Worm (Caenorhabditis elegans) whole organism, late embryonic: ENCODE results near the gene Y70C5B.2.

ENCODE experiments used
- C08G9.2 ChIP-seq: sonication (generic microtip); optimal IDR thresholded peaks from 2 replicates; lab custom pipeline; 2016; ENCODE audit warnings: mild to moderate bottlenecking, missing genetic modification characterization, moderate library complexity, missing compliant biosample characterization
- C38D4.7 ChIP-seq: fragments of 200-800 bp; sonication (Bioruptor generic); optimal IDR thresholded peaks from 2 replicates; lab custom pipeline; 2018; ENCODE audit warnings: mild to moderate bottlenecking, missing genetic modification characterization, moderate library complexity, missing compliant biosample characterization
- F13H6.1 ChIP-seq: sonication (generic microtip); optimal IDR thresholded peaks from 2 replicates; lab custom pipeline; 2016; ENCODE audit warnings: missing genetic modification characterization, missing compliant biosample characterization
- K02D7.2 ChIP-seq: sonication (generic microtip); optimal IDR thresholded peaks from 2 replicates; lab custom pipeline; 2017; ENCODE audit warnings: mild to moderate bottlenecking, missing genetic modification characterization, missing compliant biosample characterization
- Y22D7AL.16 ChIP-seq: sonication (generic microtip); optimal IDR thresholded peaks from 2 replicates; lab custom pipeline; 2016; ENCODE audit warnings: missing genetic modification characterization, missing compliant biosample characterization
- ahr-1 ChIP-seq: sonication (generic microtip); optimal IDR thresholded peaks from 2 replicates; lab custom pipeline; 2016; ENCODE audit warnings: missing genetic modification characterization, missing compliant biosample characterization
- ama-1 ChIP-seq: fragments of 150-350 bp; optimal IDR thresholded peaks from 2 replicates; lab custom pipeline; 2014
- ceh-14 ChIP-seq: sonication (generic microtip); optimal IDR thresholded peaks from 2 replicates; lab custom pipeline; 2016; ENCODE audit warnings: missing genotype, missing genetic modification characterization, missing compliant biosample characterization
- ceh-2 ChIP-seq: sonication (generic microtip); optimal IDR thresholded peaks from 2 replicates; lab custom pipeline; 2016; ENCODE audit warnings: missing genotype, missing genetic modification characterization, missing compliant biosample characterization
- ceh-22 ChIP-seq: sonication (generic microtip); optimal IDR thresholded peaks from 2 replicates; lab custom pipeline; 2017; ENCODE audit warnings: missing biosample characterization, missing genetic modification characterization
- ceh-30 ChIP-seq: fragments of 150-350 bp; optimal IDR thresholded peaks from 2 replicates; lab custom pipeline; 2014; ENCODE audit warnings: missing biosample characterization, missing genetic modification characterization
- ceh-31 ChIP-seq: sonication (generic microtip); optimal IDR thresholded peaks from 2 replicates; lab custom pipeline; 2016; ENCODE audit warnings: missing genetic modification characterization, missing compliant biosample characterization
- ceh-45 ChIP-seq: fragments of 200-800 bp; sonication (Bioruptor generic); IDR thresholded peaks from 2 replicates; pipeline ENCODE4 v1.3.6; 2022; ENCODE audit warnings: missing genetic modification reagents, missing genetic modification characterization, missing compliant biosample characterization
- ceh-48 ChIP-seq: sonication (generic microtip); optimal IDR thresholded peaks from 2 replicates; lab custom pipeline; 2016; ENCODE audit warnings: missing genetic modification characterization, inconsistent platforms, missing compliant biosample characterization
- ceh-9 ChIP-seq: sonication (generic microtip); optimal IDR thresholded peaks from 2 replicates; lab custom pipeline; 2016; ENCODE audit warnings: mild to moderate bottlenecking, missing genetic modification characterization, inconsistent platforms, missing compliant biosample characterization
- dmd-4 ChIP-seq: sonication (generic microtip); optimal IDR thresholded peaks from 2 replicates; lab custom pipeline; 2016; ENCODE audit warnings: borderline replicate concordance, missing genetic modification characterization, missing compliant biosample characterization
- dve-1 ChIP-seq: sonication (generic microtip); optimal IDR thresholded peaks from 2 replicates; lab custom pipeline; 2017; ENCODE audit warnings: antibody characterized with exemption, mild to moderate bottlenecking, missing genetic modification characterization, missing compliant biosample characterization
- elt-4 ChIP-seq: sonication (generic microtip); optimal IDR thresholded peaks from 2 replicates; lab custom pipeline; 2016; ENCODE audit warnings: missing genetic modification characterization, missing compliant biosample characterization
- ets-4 ChIP-seq: sonication (generic microtip); optimal IDR thresholded peaks from 2 replicates; lab custom pipeline; 2016; ENCODE audit warnings: missing genetic modification characterization, missing compliant biosample characterization
- eyg-1 ChIP-seq: sonication (generic microtip); optimal IDR thresholded peaks from 2 replicates; lab custom pipeline; 2016; ENCODE audit warnings: missing genotype, missing genetic modification characterization, missing compliant biosample characterization
- fax-1 ChIP-seq: sonication (generic microtip); optimal IDR thresholded peaks from 2 replicates; lab custom pipeline; 2016; ENCODE audit warnings: missing genotype, missing genetic modification characterization, missing compliant biosample characterization
- fkh-10 ChIP-seq: fragments of 150-350 bp; optimal IDR thresholded peaks from 2 replicates; lab custom pipeline; 2014; ENCODE audit warnings: missing biosample characterization, missing genetic modification reagents, missing genetic modification characterization
- hlh-30 ChIP-seq: sonication (generic microtip); optimal IDR thresholded peaks from 2 replicates; lab custom pipeline; 2017; ENCODE audit warnings: antibody characterized with exemption, missing genetic modification characterization, missing compliant biosample characterization; ENCODE audit not compliant: insufficient read depth
- hlh-6 ChIP-seq: sonication (generic microtip); optimal IDR thresholded peaks from 2 replicates; lab custom pipeline; 2016; ENCODE audit warnings: missing genotype, missing genetic modification characterization, missing compliant biosample characterization
- lim-6 ChIP-seq: sonication (generic microtip); optimal IDR thresholded peaks from 2 replicates; lab custom pipeline; 2016; ENCODE audit warnings: missing genetic modification characterization, missing compliant biosample characterization
- lin-11 ChIP-seq: fragments of 200-800 bp; sonication (Bioruptor generic); optimal IDR thresholded peaks from 2 replicates; lab custom pipeline; 2018; ENCODE audit warnings: mild to moderate bottlenecking, missing genetic modification characterization, missing compliant biosample characterization
- nfya-1 ChIP-seq: sonication (generic microtip); optimal IDR thresholded peaks from 2 replicates; lab custom pipeline; 2017; ENCODE audit warnings: missing genetic modification characterization, mild to moderate bottlenecking, missing compliant biosample characterization, antibody characterized with exemption, moderate library complexity
- nhr-232 ChIP-seq: sonication (generic microtip); optimal IDR thresholded peaks from 2 replicates; lab custom pipeline; 2016; ENCODE audit warnings: missing genetic modification characterization, missing compliant biosample characterization
- npax-4 ChIP-seq: sonication (generic microtip); optimal IDR thresholded peaks from 2 replicates; lab custom pipeline; 2016; ENCODE audit warnings: missing genetic modification characterization, missing compliant biosample characterization
- pha-2 ChIP-seq: sonication (generic microtip); optimal IDR thresholded peaks from 2 replicates; lab custom pipeline; 2017; ENCODE audit warnings: mild to moderate bottlenecking, missing genetic modification characterization, missing compliant biosample characterization
- pros-1 ChIP-seq: fragments of 150-350 bp; optimal IDR thresholded peaks from 2 replicates; lab custom pipeline; 2014; ENCODE audit warnings: missing biosample characterization, missing genetic modification reagents, missing genetic modification characterization
- ref-2 ChIP-seq: sonication (generic microtip); optimal IDR thresholded peaks from 2 replicates; lab custom pipeline; 2016; ENCODE audit warnings: missing genetic modification characterization, missing compliant biosample characterization
- rnt-1 ChIP-seq: sonication (generic microtip); optimal IDR thresholded peaks from 2 replicates; lab custom pipeline; 2016; ENCODE audit warnings: missing genetic modification characterization, missing compliant biosample characterization
- sox-2 ChIP-seq: fragments of 200-800 bp; sonication (Bioruptor generic); IDR thresholded peaks from 2 replicates; pipeline ENCODE4 v1.3.6; 2022; ENCODE audit warnings: missing genetic modification reagents, missing genetic modification characterization, missing compliant biosample characterization
- sox-4 ChIP-seq: sonication (generic microtip); optimal IDR thresholded peaks from 2 replicates; lab custom pipeline; 2017; ENCODE audit warnings: mild to moderate bottlenecking, missing genetic modification characterization, inconsistent platforms, missing compliant biosample characterization
- syd-9 ChIP-seq: sonication (generic microtip); optimal IDR thresholded peaks from 2 replicates; lab custom pipeline; 2016; ENCODE audit warnings: mild to moderate bottlenecking, missing genetic modification characterization, moderate library complexity, missing compliant biosample characterization
- tbx-2 ChIP-seq: sonication (generic microtip); optimal IDR thresholded peaks from 2 replicates; lab custom pipeline; 2016; ENCODE audit warnings: missing genetic modification characterization, missing compliant biosample characterization
- tbx-7 ChIP-seq: sonication (generic microtip); optimal IDR thresholded peaks from 2 replicates; lab custom pipeline; 2016; ENCODE audit warnings: missing genotype, missing genetic modification characterization, missing compliant biosample characterization
- ttx-3 ChIP-seq: sonication (generic microtip); optimal IDR thresholded peaks from 2 replicates; lab custom pipeline; 2016; ENCODE audit warnings: missing genetic modification reagents, missing genetic modification characterization, missing compliant biosample characterization
- unc-3 ChIP-seq, 2 experiments: fragments of 200-800 bp in 1 of 2; sonication (Bioruptor generic) in 1 of 2; sonication (generic microtip) in 1 of 2; conservative IDR thresholded peaks in 1 of 2; optimal IDR thresholded peaks in 1 of 2; 2 replicates each; pipeline versions ENCODE4 v1.3.6 to Lab custom; 2016 to 2022; ENCODE audit warnings: missing compliant biosample characterization in 2 of 2, missing genetic modification characterization in 2 of 2, missing genetic modification reagents in 1 of 2
- unc-55 ChIP-seq: sonication (generic microtip); optimal IDR thresholded peaks from 2 replicates; lab custom pipeline; 2017; ENCODE audit warnings: missing biosample characterization, missing genetic modification reagents, missing genetic modification characterization
- unc-86 ChIP-seq: sonication (generic microtip); optimal IDR thresholded peaks from 2 replicates; lab custom pipeline; 2016; ENCODE audit warnings: missing genetic modification characterization, missing compliant biosample characterization
- zip-5 ChIP-seq: sonication (generic microtip); optimal IDR thresholded peaks from 2 replicates; lab custom pipeline; 2016; ENCODE audit warnings: missing genetic modification characterization, missing compliant biosample characterization

Y70C5B.2 gene

ce11 chrV:16685725-16686124 is 25.0 kb upstream of the Y70C5B.2 start, which contains the start of gene srw-43:
srw-43 (plus strand) TSS chrV:16686025.
- TF ChIP-seq C08G9.2 (tag; lab: Kevin White, UChicago) (no peak), lin-11 (tag; lab: Kevin White, UChicago) (no peak), fkh-10 (GFP tag; lab: Kevin White, UChicago) (no peak), fax-1 (tag; lab: Kevin White, UChicago) (no peak), nfya-1 (no peak), elt-4 (tag; lab: Kevin White, UChicago) (no peak), tbx-7 (tag; lab: Kevin White, UChicago) (no peak), ceh-48 (tag; lab: Kevin White, UChicago) (no peak), npax-4 (tag; lab: Kevin White, UChicago) (no peak), ceh-9 (tag; lab: Kevin White, UChicago) (no peak), ceh-31 (tag; lab: Kevin White, UChicago) (no peak), ceh-22 (tag; lab: Kevin White, UChicago) (no peak), F13H6.1 (tag; lab: Kevin White, UChicago) (no peak)

- TF ChIP-seq sox-2 (GFP tag; lab: Robert Waterston, UW) (no peak), ref-2 (no peak), nfya-1 (no peak), ceh-45 (GFP tag; lab: Robert Waterston, UW) (no peak), pros-1 (tag; lab: Kevin White, UChicago) (no peak), hlh-6 (tag; lab: Kevin White, UChicago) (no peak), ceh-30 (no peak), fkh-10 (GFP tag; lab: Kevin White, UChicago) (no peak), zip-5 (no peak), unc-3 (GFP tag; conservative IDR thresholded peaks at IDR 0.05; lab: Robert Waterston, UW) (no peak), unc-3 (tag; optimal IDR thresholded peaks at IDR 0.05; lab: Kevin White, UChicago) (no peak), eyg-1 (tag; lab: Kevin White, UChicago) (no peak), Y22D7AL.16 (tag; lab: Kevin White, UChicago) (no peak), ceh-14 (tag; lab: Kevin White, UChicago) (no peak), hlh-30 (no peak), lim-6 (tag; lab: Kevin White, UChicago) (no peak), C38D4.7 (GFP tag; lab: Kevin White, UChicago) (no peak), sox-4 (tag; lab: Kevin White, UChicago) (no peak), ttx-3 (no peak), ahr-1 (no peak)
These were observed 22.6 kb upstream of the Y70C5B.2 start for ce11 chrV:16683359-16683758.

- TF ChIP-seq ceh-2 (tag; lab: Kevin White, UChicago) (no peak), ets-4 (no peak), nhr-232 (tag; lab: Kevin White, UChicago) (no peak), zip-5 (no peak), unc-86 (no peak), ceh-22 (tag; lab: Kevin White, UChicago) (no peak), unc-55 (GFP tag; lab: Kevin White, UChicago) (no peak), ceh-48 (tag; lab: Kevin White, UChicago) (no peak), tbx-2 (tag; lab: Kevin White, UChicago) (no peak), ama-1 (lab: Kevin White, UChicago) (no peak), dmd-4 (tag; lab: Kevin White, UChicago) (no peak), K02D7.2 (tag; lab: Kevin White, UChicago) (no peak), ceh-31 (tag; lab: Kevin White, UChicago) (no peak), dve-1 (tag; lab: Kevin White, UChicago) (no peak), syd-9 (tag; lab: Kevin White, UChicago) (no peak), ceh-45 (GFP tag; lab: Robert Waterston, UW) (no peak), elt-4 (tag; lab: Kevin White, UChicago) (no peak), pha-2 (tag; lab: Kevin White, UChicago) (no peak), hlh-6 (tag; lab: Kevin White, UChicago) (no peak), rnt-1 (tag; lab: Kevin White, UChicago) (no peak)
These were observed 22.2 kb upstream of the Y70C5B.2 start, which contains the start of gene srw-36 for ce11 chrV:16682886-16683285. srw-36 (plus strand) TSS chrV:16683186.
